Fruit fly (Drosophila melanogaster) whole organism, adult: Measurements from ENCODE around the gene CG14232.

ENCODE experiments used
- CG11617 ChIP-seq: fragments of 200-800 bp; sonication (Bioruptor generic); optimal IDR thresholded peaks from 2 replicates; lab custom pipeline; 2017; ENCODE audit warnings: mild to moderate bottlenecking, missing biosample characterization, missing genetic modification reagents, missing genetic modification characterization
- CG12768 ChIP-seq: fragments of 200-800 bp; sonication (Bioruptor generic); optimal IDR thresholded peaks from 2 replicates; lab custom pipeline; 2017; ENCODE audit warnings: missing biosample characterization, missing genetic modification characterization, mild to moderate bottlenecking, moderate library complexity, missing genetic modification reagents
- CG14711 ChIP-seq: fragments of 200-800 bp; sonication (Bioruptor generic); optimal IDR thresholded peaks from 2 replicates; lab custom pipeline; 2018; ENCODE audit warnings: missing biosample characterization, mild to moderate bottlenecking, missing genetic modification characterization, moderate library complexity
- CG1620 ChIP-seq: fragments of 200-800 bp; sonication (Bioruptor generic); optimal IDR thresholded peaks from 2 replicates; lab custom pipeline; 2016; ENCODE audit warnings: missing biosample characterization, missing genetic modification characterization
- CG33017 ChIP-seq: fragments of 200-800 bp; sonication (Bioruptor generic); optimal IDR thresholded peaks from 2 replicates; lab custom pipeline; 2018; ENCODE audit warnings: missing biosample characterization, mild to moderate bottlenecking, missing genetic modification characterization, moderate library complexity
- CG5204 ChIP-seq: fragments of 200-800 bp; sonication (Bioruptor generic); optimal IDR thresholded peaks from 2 replicates; lab custom pipeline; 2016; ENCODE audit warnings: missing biosample characterization, missing genetic modification characterization
- CG7045 ChIP-seq: fragments of 200-800 bp; sonication (Bioruptor generic); optimal IDR thresholded peaks from 2 replicates; lab custom pipeline; 2017; ENCODE audit warnings: missing biosample characterization, mild to moderate bottlenecking, missing genetic modification characterization
- CG7101 ChIP-seq: fragments of 200-800 bp; sonication (Bioruptor generic); optimal IDR thresholded peaks from 2 replicates; lab custom pipeline; 2018; ENCODE audit warnings: missing biosample characterization, mild to moderate bottlenecking, missing genetic modification characterization, moderate library complexity
- Clk ChIP-seq: fragments of 200-800 bp; sonication (Bioruptor generic); optimal IDR thresholded peaks from 2 replicates; lab custom pipeline; 2017; ENCODE audit warnings: missing biosample characterization, missing genetic modification characterization
- Crg-1 ChIP-seq: fragments of 200-800 bp; sonication (Bioruptor generic); optimal IDR thresholded peaks from 2 replicates; lab custom pipeline; 2016; ENCODE audit warnings: missing biosample characterization, missing genetic modification characterization
- Hr96 ChIP-seq: fragments of 200-800 bp; sonication (Bioruptor generic); optimal IDR thresholded peaks from 2 replicates; lab custom pipeline; 2016; ENCODE audit warnings: missing biosample characterization, missing genetic modification characterization
- Mnt ChIP-seq: fragments of 200-800 bp; sonication (Bioruptor generic); optimal IDR thresholded peaks from 2 replicates; lab custom pipeline; 2016; ENCODE audit warnings: missing biosample characterization, mild to moderate bottlenecking, missing genetic modification characterization
- bab1 ChIP-seq: fragments of 200-800 bp; sonication (Bioruptor generic); optimal IDR thresholded peaks from 3 replicates; lab custom pipeline; 2019; ENCODE audit warnings: missing biosample characterization, mild to moderate bottlenecking, missing genetic modification characterization, moderate library complexity
- cic ChIP-seq: fragments of 200-800 bp; sonication (Bioruptor generic); optimal IDR thresholded peaks from 2 replicates; lab custom pipeline; 2017; ENCODE audit warnings: missing biosample characterization, mild to moderate bottlenecking, missing genetic modification characterization, moderate library complexity
- cnc ChIP-seq, 2 experiments: fragments of >200 bp; optimal IDR thresholded peaks; 2 replicates each; lab custom pipeline; 2017
- kay ChIP-seq: fragments of 200-800 bp; sonication (Bioruptor generic); peaks from one replicate; lab custom pipeline; 2016; ENCODE audit warnings: missing biosample characterization, missing genetic modification characterization, borderline replicate concordance
- ovo ChIP-seq: fragments of 200-800 bp; sonication (Bioruptor generic); optimal IDR thresholded peaks from 2 replicates; lab custom pipeline; 2016; ENCODE audit warnings: missing biosample characterization, missing genetic modification characterization
- pad ChIP-seq: fragments of 200-800 bp; sonication (Bioruptor generic); optimal IDR thresholded peaks from 3 replicates; lab custom pipeline; 2017; ENCODE audit warnings: missing biosample characterization, missing genetic modification characterization, mild to moderate bottlenecking, moderate library complexity, missing genetic modification reagents
- tj ChIP-seq: fragments of 200-800 bp; sonication (Bioruptor generic); optimal IDR thresholded peaks from 3 replicates; lab custom pipeline; 2017; ENCODE audit warnings: missing biosample characterization, mild to moderate bottlenecking, missing genetic modification characterization, moderate library complexity
- toe ChIP-seq: fragments of 200-800 bp; sonication (Bioruptor generic); optimal IDR thresholded peaks from 2 replicates; lab custom pipeline; 2016; ENCODE audit warnings: missing biosample characterization, missing genetic modification characterization

CG14232 gene

dm6 chrX:19745908-19746604 is 42.0 kb upstream of the CG14232 start, which contains the start of gene parvin:
Gene parvin, plus strand, starts transcription at chrX:19746041.
- TF ChIP-seq cnc (optimal IDR thresholded peaks at IDR 0.05; lab: Kevin White, UChicago) (no peak), CG5204 (GFP tag; lab: Kevin White, UChicago) (no peak), CG11617 (GFP tag; lab: Kevin White, UChicago) (no peak), tj (GFP tag; lab: Kevin White, UChicago) (peak; percentile 86), Crg-1 (no peak), CG7101 (tag; lab: Kevin White, UChicago) (peak; percentile 27)

DNA sequence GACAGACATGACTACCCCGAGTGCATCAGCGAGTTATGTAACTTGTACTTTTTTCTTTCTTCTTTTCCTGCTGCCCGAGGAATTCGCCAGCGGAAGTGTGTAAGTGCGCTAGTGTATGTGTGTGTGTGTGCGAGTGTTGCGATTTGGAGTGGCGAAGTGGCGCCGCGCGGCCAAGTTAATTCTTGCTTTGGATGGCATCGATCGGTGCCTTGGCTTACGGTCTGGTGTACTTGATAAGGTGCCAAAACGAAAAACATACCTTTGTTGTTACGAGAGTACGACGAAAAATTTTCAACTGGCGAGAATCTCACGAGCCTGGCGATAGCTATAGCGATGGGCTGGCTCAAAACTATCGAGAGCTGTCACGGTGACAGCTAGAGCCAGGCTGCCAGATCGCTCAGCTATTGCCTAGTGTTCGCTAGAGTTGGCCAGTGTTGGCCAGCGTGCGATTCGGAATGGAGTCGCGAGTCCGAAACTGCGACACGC is 40.0 kb upstream of the CG14232 start, which contains the start of the genes CG18809, COX6B, CG33932 and Rpp20:
CG18809 (minus strand) TSS at position 333 of the 486 bp plus-strand sequence.
COX6B (minus strand) TSS at position 333 of the 486 bp plus-strand sequence.
CG33932 (plus strand) TSS at position 429 of the 486 bp plus-strand sequence.
Rpp20 (plus strand) TSS at position 429 of the 486 bp plus-strand sequence.
- TF ChIP-seq cnc (optimal IDR thresholded peaks at IDR 0.05; lab: Kevin White, UChicago) (no peak), CG5204 (GFP tag; lab: Kevin White, UChicago) (no peak), bab1 (GFP tag; lab: Kevin White, UChicago) (peak; percentile 81), ovo (GFP tag; lab: Kevin White, UChicago) (peak; percentile 72), CG7045 (GFP tag; lab: Kevin White, UChicago) (peak; percentile 31), CG33017 (no peak), CG12768 (GFP tag; lab: Kevin White, UChicago) (peak; percentile 37), pad (GFP tag; lab: Kevin White, UChicago) (peak; percentile 83), CG14711 (peak; percentile 60), Hr96 (no peak), tj (GFP tag; lab: Kevin White, UChicago) (peak; percentile 62), CG7101 (tag; lab: Kevin White, UChicago) (peak; percentile 79), CG1620 (GFP tag; lab: Kevin White, UChicago) (peak; percentile 91), cic (GFP tag; lab: Kevin White, UChicago) (peak; percentile 40), Clk (GFP tag; lab: Kevin White, UChicago) (peak; percentile 58), kay (no peak), Mnt (GFP tag; lab: Kevin White, UChicago) (peak; percentile 94), Crg-1 (peak; percentile 86), CG11617 (GFP tag; lab: Kevin White, UChicago) (peak; percentile 74), toe (GFP tag; lab: Kevin White, UChicago) (peak; percentile 45)

DNA sequence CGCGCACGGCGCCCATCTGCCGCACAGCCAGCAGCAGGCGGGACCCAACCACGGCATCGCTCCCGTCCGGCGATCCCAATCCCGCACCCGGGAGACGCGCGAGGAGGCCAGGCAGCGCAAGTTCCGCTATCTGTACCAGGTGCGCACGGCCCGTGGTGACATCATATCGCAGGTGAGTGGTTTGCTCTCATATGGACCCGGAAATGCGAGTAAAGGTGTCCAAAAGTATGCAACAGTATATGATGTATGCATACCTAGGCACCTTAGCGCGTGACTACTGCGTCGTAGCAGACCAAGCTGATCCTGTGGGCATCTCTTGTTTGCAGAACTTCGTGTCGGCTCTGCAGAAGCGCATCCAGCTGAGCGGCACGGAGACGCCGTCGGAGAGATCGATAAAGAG is 33.8 kb upstream of the CG14232 start:
- TF ChIP-seq bab1 (GFP tag; lab: Kevin White, UChicago) (no peak), CG33017 (no peak), CG7045 (GFP tag; lab: Kevin White, UChicago) (no peak), cnc (optimal IDR thresholded peaks at IDR 0.05; lab: Kevin White, UChicago) (no peak), kay (no peak), Clk (GFP tag; lab: Kevin White, UChicago) (no peak), tj (GFP tag; lab: Kevin White, UChicago) (no peak), CG7101 (tag; lab: Kevin White, UChicago) (no peak), pad (GFP tag; lab: Kevin White, UChicago) (no peak), Crg-1 (no peak), Hr96 (no peak), CG12768 (GFP tag; lab: Kevin White, UChicago) (no peak), toe (GFP tag; lab: Kevin White, UChicago) (no peak), Mnt (GFP tag; lab: Kevin White, UChicago) (no peak), CG11617 (GFP tag; lab: Kevin White, UChicago) (no peak), CG14711 (no peak), CG5204 (GFP tag; lab: Kevin White, UChicago) (no peak), CG1620 (GFP tag; lab: Kevin White, UChicago) (no peak)

DNA sequence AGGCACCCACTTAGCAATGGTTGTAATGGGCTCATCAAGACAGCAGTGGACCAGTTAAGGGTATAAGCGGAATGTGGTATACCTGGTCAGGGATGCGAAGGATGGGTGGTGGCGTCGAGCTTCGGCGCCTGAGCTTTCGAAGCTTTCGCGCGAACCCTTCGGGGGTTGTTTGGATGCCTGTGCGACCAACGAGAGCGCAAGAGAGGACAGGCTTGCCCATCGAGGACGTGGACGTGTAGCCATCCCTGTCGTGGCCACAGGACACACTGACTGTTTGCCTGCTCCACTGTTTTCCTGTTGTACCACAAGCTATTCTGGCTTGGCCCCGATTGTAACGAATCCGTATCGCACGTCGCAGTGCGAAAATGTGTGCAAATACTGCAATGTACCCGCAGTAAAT is 31.2 kb upstream of the CG14232 start, which contains the start of gene CG14234:
CG14234 (plus strand) TSS at position 301 of the 400 bp plus-strand sequence.
- TF ChIP-seq ovo (GFP tag; lab: Kevin White, UChicago) (no peak), CG7045 (GFP tag; lab: Kevin White, UChicago) (no peak), bab1 (GFP tag; lab: Kevin White, UChicago) (no peak), cic (GFP tag; lab: Kevin White, UChicago) (no peak), cnc (optimal IDR thresholded peaks at IDR 0.05; lab: Kevin White, UChicago) (no peak), pad (GFP tag; lab: Kevin White, UChicago) (no peak)

DNA sequence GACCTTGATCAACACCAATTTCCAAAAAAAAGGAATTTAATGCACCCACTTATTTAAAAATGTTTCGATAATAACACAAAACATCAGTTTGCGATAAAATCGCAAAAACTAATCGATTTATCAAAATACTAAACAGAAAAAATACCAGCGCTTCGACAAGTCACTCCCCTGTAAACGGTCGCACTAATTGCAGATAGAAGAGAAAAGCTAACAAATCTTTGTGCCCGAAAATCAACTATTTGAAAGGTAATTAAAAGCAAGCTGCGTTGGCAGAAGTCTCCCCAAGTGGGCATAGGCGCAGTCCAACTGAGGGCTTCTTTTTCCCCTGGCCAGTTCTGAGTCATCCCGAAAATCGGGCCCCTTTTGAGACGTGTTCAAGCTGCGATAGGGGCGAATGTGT is 26.8 kb upstream of the CG14232 start, which contains the start of gene AP-1-2beta:
AP-1-2beta (plus strand) TSS at position 161 of the 400 bp plus-strand sequence.
- TF ChIP-seq Mnt (GFP tag; lab: Kevin White, UChicago) = peak; percentile 7
- TF ChIP-seq CG1620 (GFP tag; lab: Kevin White, UChicago) = no peak
- TF ChIP-seq Crg-1 = no peak
